Fruit fly (Drosophila melanogaster): ENCODE measurements around the gene CG15721.

dm6 chrX:12976131-12976530, 5.6 kb downstream of the CG15721 start, which contains the start of gene CG12716:
- no peak for TF ChIP-seq dsf (GFP tag; optimal IDR thresholded peaks at IDR 0.05; ENCODE audit: borderline replicate concordance)
- no peak for TF ChIP-seq Hr78 (GFP tag; optimal IDR thresholded peaks at IDR 0.05)
- TF ChIP-seq Vsx2 (GFP tag; optimal IDR thresholded peaks at IDR 0.05; ENCODE audit: partially characterized antibody): no peak
- TF ChIP-seq woc (GFP tag; optimal IDR thresholded peaks at IDR 0.05): no peak
- no peak for TF ChIP-seq Rel (GFP tag; optimal IDR thresholded peaks at IDR 0.05)
- no peak for TF ChIP-seq Rel (tag; optimal IDR thresholded peaks at IDR 0.05)
- no peak for TF ChIP-seq psq (GFP tag; optimal IDR thresholded peaks at IDR 0.05)
- TF ChIP-seq br (GFP tag; optimal IDR thresholded peaks at IDR 0.05): no peak
- TF ChIP-seq rgr (GFP tag; optimal IDR thresholded peaks at IDR 0.05): no peak
- no peak for TF ChIP-seq ey (GFP tag; optimal IDR thresholded peaks at IDR 0.05)
- no peak for TF ChIP-seq usp (GFP tag; optimal IDR thresholded peaks at IDR 0.05)
- TF ChIP-seq dl (GFP tag; optimal IDR thresholded peaks at IDR 0.05; ENCODE audit: insufficient read depth in 1 of 2, partially characterized antibody in 2 of 2): no peak
- TF ChIP-seq Myc (optimal IDR thresholded peaks at IDR 0.05): no peak
- TF ChIP-seq dmrt93B (GFP tag; optimal IDR thresholded peaks at IDR 0.05): no peak
- TF ChIP-seq lola (GFP tag; optimal IDR thresholded peaks at IDR 0.05): no peak
